Fruit fly (Drosophila melanogaster) whole organism, embryonic: Measurements from ENCODE around the gene hydra.

Source experiments
- Antp ChIP-seq: fragments of 200-800 bp; sonication (Bioruptor generic); optimal IDR thresholded peaks from 3 replicates; lab custom pipeline; 2016; ENCODE audit warnings: missing biosample characterization, missing genetic modification characterization
- Atf3 ChIP-seq: fragments of 200-800 bp; sonication (Bioruptor generic); optimal IDR thresholded peaks from 3 replicates; lab custom pipeline; 2016; ENCODE audit warnings: missing biosample characterization, missing genetic modification characterization
- B-H1 ChIP-seq: fragments of 200-800 bp; sonication (Bioruptor generic); IDR thresholded peaks from 3 replicates; pipeline ENCODE4 v1.3.6; 2022; ENCODE audit warnings: missing biosample characterization, missing genetic modification characterization
- BEAF-32 ChIP-seq: fragments of 200-800 bp; sonication (Bioruptor generic); optimal IDR thresholded peaks from 3 replicates; lab custom pipeline; 2017; ENCODE audit warnings: missing biosample characterization, missing genetic modification characterization, mild to moderate bottlenecking, moderate library complexity, missing genetic modification reagents
- Bteb2 ChIP-seq: fragments of 200-800 bp; sonication (Bioruptor generic); optimal IDR thresholded peaks from 2 replicates; lab custom pipeline; 2016; ENCODE audit warnings: missing biosample characterization, missing genetic modification characterization
- CG10209 ChIP-seq: fragments of 200-800 bp; sonication (Bioruptor generic); optimal IDR thresholded peaks from 3 replicates; lab custom pipeline; 2017; ENCODE audit warnings: missing biosample characterization, mild to moderate bottlenecking, missing genetic modification characterization, missing genetic modification reagents
- CG10267 ChIP-seq: fragments of 200-800 bp; sonication (Bioruptor generic); optimal IDR thresholded peaks from 2 replicates; lab custom pipeline; 2018; ENCODE audit warnings: missing biosample characterization, mild to moderate bottlenecking, missing genetic modification characterization, moderate library complexity
- CG10979 ChIP-seq: fragments of 200-800 bp; sonication (Bioruptor generic); optimal IDR thresholded peaks from 2 replicates; lab custom pipeline; 2018; ENCODE audit warnings: missing biosample characterization, mild to moderate bottlenecking, missing genetic modification characterization, moderate library complexity
- CG11085 ChIP-seq: fragments of 200-800 bp; sonication (Bioruptor generic); IDR thresholded peaks from 2 replicates; pipeline ENCODE4 v1.3.6; 2022; ENCODE audit warnings: missing biosample characterization, missing genetic modification characterization
- CG11695 ChIP-seq: fragments of 200-800 bp; sonication (Bioruptor generic); IDR thresholded peaks from 3 replicates; pipeline ENCODE4 v1.3.6; 2022; ENCODE audit warnings: missing biosample characterization, missing genetic modification characterization
- CG12236 ChIP-seq: fragments of 200-800 bp; sonication (Bioruptor generic); optimal IDR thresholded peaks from 2 replicates; lab custom pipeline; 2016; ENCODE audit warnings: missing biosample characterization, missing genetic modification characterization
- CG12659 ChIP-seq: fragments of 200-800 bp; sonication (Bioruptor generic); optimal IDR thresholded peaks from 3 replicates; lab custom pipeline; 2017; ENCODE audit warnings: mild to moderate bottlenecking, missing biosample characterization, missing genetic modification reagents, missing genetic modification characterization
- CG13894 ChIP-seq: fragments of 200-800 bp; sonication (Bioruptor generic); optimal IDR thresholded peaks from 3 replicates; lab custom pipeline; 2018; ENCODE audit warnings: missing biosample characterization, mild to moderate bottlenecking, missing genetic modification characterization, moderate library complexity
- CG14014 ChIP-seq: fragments of 200-800 bp; sonication (Bioruptor generic); IDR thresholded peaks from 2 replicates; pipeline ENCODE4 v1.3.6; 2022; ENCODE audit warnings: missing biosample characterization, missing genetic modification characterization
- CG1603 ChIP-seq: fragments of 200-800 bp; sonication (Bioruptor generic); optimal IDR thresholded peaks from 2 replicates; lab custom pipeline; 2019; ENCODE audit warnings: missing biosample characterization, mild to moderate bottlenecking, missing genetic modification characterization, moderate library complexity
- CG2116 ChIP-seq: fragments of 200-800 bp; sonication (Bioruptor generic); optimal IDR thresholded peaks from 3 replicates; lab custom pipeline; 2018; ENCODE audit warnings: missing biosample characterization, mild to moderate bottlenecking, missing genetic modification characterization
- CG2712 ChIP-seq: fragments of 200-800 bp; optimal IDR thresholded peaks from 3 replicates; lab custom pipeline; 2019; ENCODE audit warnings: missing biosample characterization, mild to moderate bottlenecking, missing genetic modification characterization, moderate library complexity
- CG3281 ChIP-seq: fragments of 200-800 bp; sonication (Bioruptor generic); optimal IDR thresholded peaks from 3 replicates; lab custom pipeline; 2017; ENCODE audit warnings: missing biosample characterization, mild to moderate bottlenecking, missing genetic modification characterization
- CG33557 ChIP-seq: fragments of 200-800 bp; sonication (Bioruptor generic); optimal IDR thresholded peaks from 2 replicates; lab custom pipeline; 2019; ENCODE audit warnings: missing biosample characterization, mild to moderate bottlenecking, missing genetic modification characterization, moderate library complexity
- CG42726 ChIP-seq: fragments of 200-800 bp; sonication (Bioruptor generic); IDR thresholded peaks from 2 replicates; pipeline ENCODE4 v1.3.6; 2022; ENCODE audit warnings: missing biosample characterization, missing genetic modification characterization; ENCODE audit not compliant: partially characterized antibody
- CG7357 ChIP-seq: fragments of 200-800 bp; sonication (Bioruptor generic); IDR thresholded peaks from 3 replicates; pipeline ENCODE4 v1.3.6; 2022; ENCODE audit warnings: missing biosample characterization, missing genetic modification characterization
- CG9727 ChIP-seq: fragments of 200-800 bp; sonication (Bioruptor generic); optimal IDR thresholded peaks from 3 replicates; lab custom pipeline; 2017; ENCODE audit warnings: missing biosample characterization, mild to moderate bottlenecking, missing genetic modification characterization
- CG9932 ChIP-seq: fragments of 200-800 bp; sonication (Bioruptor generic); IDR thresholded peaks from 2 replicates; pipeline ENCODE4 v1.3.6; 2022; ENCODE audit warnings: missing biosample characterization, missing genetic modification characterization
- CkIIα-i1 ChIP-seq: fragments of 200-800 bp; sonication (Bioruptor generic); IDR thresholded peaks from 2 replicates; pipeline ENCODE4 v1.3.6; 2022; ENCODE audit warnings: missing biosample characterization, missing genetic modification characterization
- Dref ChIP-seq: fragments of 200-800 bp; sonication (Bioruptor generic); IDR thresholded peaks from 2 replicates; pipeline ENCODE4 v1.3.6; 2022; ENCODE audit warnings: missing biosample characterization, missing genetic modification characterization
- Gsc ChIP-seq: fragments of 200-800 bp; sonication (Bioruptor generic); IDR thresholded peaks from 2 replicates; pipeline ENCODE4 v1.3.6; 2022; ENCODE audit warnings: missing biosample characterization, missing genetic modification characterization
- Hmx ChIP-seq: fragments of 200-800 bp; sonication (Bioruptor generic); optimal IDR thresholded peaks from 2 replicates; lab custom pipeline; 2016; ENCODE audit warnings: missing biosample characterization, missing genetic modification characterization
- Lhr ChIP-seq: fragments of 200-800 bp; sonication (Bioruptor generic); optimal IDR thresholded peaks from 3 replicates; lab custom pipeline; 2017; ENCODE audit warnings: mild to moderate bottlenecking, missing biosample characterization, missing genetic modification reagents, missing genetic modification characterization
- Max ChIP-seq: fragments of 200-800 bp; sonication (Bioruptor generic); optimal IDR thresholded peaks from 2 replicates; lab custom pipeline; 2016; ENCODE audit warnings: missing biosample characterization, mild to moderate bottlenecking, missing genetic modification characterization
- Scr ChIP-seq: fragments of 200-800 bp; sonication (Bioruptor generic); IDR thresholded peaks from 2 replicates; pipeline ENCODE4 v1.3.6; 2022; ENCODE audit warnings: missing biosample characterization, missing genetic modification characterization; ENCODE audit not compliant: partially characterized antibody
- br ChIP-seq: fragments of >200 bp; optimal IDR thresholded peaks from 2 replicates; lab custom pipeline; 2017
- dmrt11E ChIP-seq: fragments of 200-800 bp; sonication (Bioruptor generic); optimal IDR thresholded peaks from 3 replicates; lab custom pipeline; 2018; ENCODE audit warnings: missing biosample characterization, mild to moderate bottlenecking, missing genetic modification characterization, moderate library complexity
- esg ChIP-seq: fragments of 200-800 bp; sonication (Bioruptor generic); conservative IDR thresholded peaks from 2 replicates; pipeline ENCODE4 v1.3.6; 2022; ENCODE audit warnings: missing biosample characterization, missing genetic modification characterization
- exex ChIP-seq: fragments of 200-800 bp; sonication (Bioruptor generic); optimal IDR thresholded peaks from 4 replicates; lab custom pipeline; 2018; ENCODE audit warnings: missing biosample characterization, mild to moderate bottlenecking, missing genetic modification characterization, moderate library complexity
- gce ChIP-seq: fragments of 200-800 bp; sonication (Bioruptor generic); IDR thresholded peaks from 3 replicates; pipeline ENCODE4 v1.3.6; 2022; ENCODE audit warnings: missing biosample characterization, missing genetic modification characterization
- grau ChIP-seq: fragments of 200-800 bp; optimal IDR thresholded peaks from 3 replicates; lab custom pipeline; 2019; ENCODE audit warnings: missing biosample characterization, mild to moderate bottlenecking, missing genetic modification characterization, moderate library complexity
- hth ChIP-seq: fragments of >200 bp; optimal IDR thresholded peaks from 2 replicates; lab custom pipeline; 2017; ENCODE audit warnings: inconsistent platforms
- jing ChIP-seq: fragments of 200-800 bp; sonication (Bioruptor generic); optimal IDR thresholded peaks from 2 replicates; lab custom pipeline; 2018; ENCODE audit warnings: missing biosample characterization, mild to moderate bottlenecking, missing genetic modification characterization
- lbe ChIP-seq: fragments of 200-800 bp; sonication (Bioruptor generic); optimal IDR thresholded peaks from 2 replicates; lab custom pipeline; 2016; ENCODE audit warnings: missing biosample characterization, mild to moderate bottlenecking, missing genetic modification characterization
- lmd ChIP-seq: fragments of 200-800 bp; sonication (Bioruptor generic); IDR thresholded peaks from 2 replicates; pipeline ENCODE4 v1.3.6; 2022; ENCODE audit warnings: missing biosample characterization, missing genetic modification characterization
- lov ChIP-seq, 2 experiments: fragments of 200-800 bp in 1 of 2; fragments of >200 bp in 1 of 2; sonication (Bioruptor generic) in 1 of 2; IDR thresholded peaks in 1 of 2; optimal IDR thresholded peaks in 1 of 2; 2 replicates in 1 of 2; 3 replicates in 1 of 2; pipeline versions ENCODE4 v1.3.6 to Lab custom; 2017 to 2022; ENCODE audit warnings: missing biosample characterization in 1 of 2, missing genetic modification characterization in 1 of 2
- mld ChIP-seq: fragments of 200-800 bp; sonication (Bioruptor generic); IDR thresholded peaks from 3 replicates; pipeline ENCODE4 v1.3.6; 2022; ENCODE audit warnings: missing biosample characterization, missing genetic modification characterization; ENCODE audit not compliant: partially characterized antibody
- peb ChIP-seq: fragments of 200-800 bp; sonication (Bioruptor generic); IDR thresholded peaks from 2 replicates; pipeline ENCODE4 v1.3.6; 2022; ENCODE audit warnings: missing biosample characterization, missing genetic modification characterization
- pfk ChIP-seq: fragments of 200-800 bp; sonication (Bioruptor generic); optimal IDR thresholded peaks from 2 replicates; lab custom pipeline; 2018; ENCODE audit warnings: missing biosample characterization, mild to moderate bottlenecking, missing genetic modification characterization, moderate library complexity
- prd ChIP-seq, 3 experiments: fragments of >200 bp in 2 of 3; fragments of 200-800 bp in 1 of 3; sonication (Bioruptor generic) in 1 of 3; optimal IDR thresholded peaks in 2 of 3; IDR thresholded peaks in 1 of 3; 2 replicates in 2 of 3; 3 replicates in 1 of 3; pipeline versions ENCODE4 v1.3.6 to Lab custom; 2017 to 2022; ENCODE audit warnings: missing biosample characterization in 1 of 3, missing genetic modification characterization in 1 of 3
- psq ChIP-seq: fragments of 200-800 bp; sonication (Bioruptor generic); optimal IDR thresholded peaks from 2 replicates; lab custom pipeline; 2017; ENCODE audit warnings: missing biosample characterization, missing genetic modification characterization
- pzg ChIP-seq: fragments of 200-800 bp; sonication (Bioruptor generic); optimal IDR thresholded peaks from 3 replicates; lab custom pipeline; 2018; ENCODE audit warnings: missing biosample characterization, mild to moderate bottlenecking, missing genetic modification characterization, moderate library complexity
- so ChIP-seq: fragments of 200-800 bp; sonication (Bioruptor generic); IDR thresholded peaks from 3 replicates; pipeline ENCODE4 v1.3.6; 2022; ENCODE audit warnings: missing biosample characterization, missing genetic modification characterization
- sr ChIP-seq: fragments of 200-800 bp; sonication (Bioruptor generic); IDR thresholded peaks from 3 replicates; pipeline ENCODE4 v1.3.6; 2022; ENCODE audit warnings: missing biosample characterization, missing genetic modification characterization
- tna ChIP-seq: fragments of 200-800 bp; sonication (Bioruptor generic); IDR thresholded peaks from 2 replicates; pipeline ENCODE4 v1.3.6; 2022; ENCODE audit warnings: missing biosample characterization, missing genetic modification characterization; ENCODE audit not compliant: partially characterized antibody
- zen2 ChIP-seq: fragments of 200-800 bp; sonication (Bioruptor generic); IDR thresholded peaks from 3 replicates; pipeline ENCODE4 v1.3.6; 2022; ENCODE audit warnings: missing biosample characterization, missing genetic modification characterization; ENCODE audit not compliant: partially characterized antibody

hydra gene

DNA sequence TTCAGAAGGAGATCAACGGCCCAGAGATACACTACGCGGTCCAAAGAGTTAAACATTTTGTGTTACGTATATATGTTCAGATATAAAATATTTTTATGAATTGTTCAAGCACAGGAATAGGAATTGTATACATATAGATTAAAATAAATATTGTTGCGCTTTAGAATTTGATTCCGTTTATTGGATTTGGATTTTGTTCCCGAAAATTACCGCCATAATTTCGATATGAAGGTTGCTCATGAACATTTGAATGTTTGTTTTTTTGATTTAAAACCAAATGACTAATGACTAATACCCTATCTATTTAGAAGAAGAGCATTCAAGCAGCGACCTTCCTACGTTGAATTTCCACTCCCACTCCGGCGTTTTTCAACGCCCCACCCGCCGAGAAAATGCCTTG is 32.9 kb downstream of the hydra start (continued):
- no peak for TF ChIP-seq Scr
- TF ChIP-seq Lhr (GFP tag; lab: Kevin White, UChicago): no peak
- peak; percentile 30 for TF ChIP-seq CG10267 (tag; lab: Kevin White, UChicago)
- no peak for TF ChIP-seq Atf3 (GFP tag; lab: Kevin White, UChicago)
- no peak for TF ChIP-seq CG9932 (GFP tag; lab: Robert Waterston, UW)
- TF ChIP-seq CG42726: no peak
- TF ChIP-seq CG2116 (GFP tag; lab: Kevin White, UChicago): no peak
- TF ChIP-seq CG7357 (GFP tag; lab: Robert Waterston, UW): no peak
- TF ChIP-seq Bteb2: no peak
- no peak for TF ChIP-seq CG14014 (GFP tag; lab: Robert Waterston, UW)
- no peak for TF ChIP-seq zen2 (GFP tag; lab: Robert Waterston, UW)
- TF ChIP-seq lmd (GFP tag; lab: Robert Waterston, UW): no peak
- TF ChIP-seq tna (GFP tag; lab: Robert Waterston, UW): no peak
- TF ChIP-seq hth: no peak
- TF ChIP-seq lbe: no peak
- TF ChIP-seq pzg (GFP tag; lab: Kevin White, UChicago): no peak
- TF ChIP-seq psq: no peak
- no peak for TF ChIP-seq CG12236
- TF ChIP-seq gce (GFP tag; lab: Robert Waterston, UW): no peak
- no peak for TF ChIP-seq jing (GFP tag; lab: Kevin White, UChicago)
- no peak for TF ChIP-seq CG11695
- no peak for TF ChIP-seq CkIIα-i1 (GFP tag; lab: Robert Waterston, UW)
- TF ChIP-seq CG13894 (tag; lab: Kevin White, UChicago): no peak
- no peak for TF ChIP-seq mld
- TF ChIP-seq br (lab: Kevin White, UChicago): no peak
- no peak for TF ChIP-seq Gsc (GFP tag; lab: Robert Waterston, UW)
- no peak for TF ChIP-seq B-H1 (GFP tag; lab: Robert Waterston, UW)
- TF ChIP-seq pfk (GFP tag; lab: Kevin White, UChicago): no peak
- TF ChIP-seq lov (optimal IDR thresholded peaks at IDR 0.05; lab: Kevin White, UChicago): no peak
- TF ChIP-seq lov (GFP tag; IDR thresholded peaks at IDR 0.05; lab: Robert Waterston, UW): no peak
- TF ChIP-seq Antp: no peak
- TF ChIP-seq exex (tag; lab: Kevin White, UChicago): no peak
- peak; percentile 50 for TF ChIP-seq CG2712 (tag; lab: Kevin White, UChicago)
- no peak for TF ChIP-seq Dref (GFP tag; lab: Robert Waterston, UW)
- peak; percentile 23 for TF ChIP-seq CG33557 (GFP tag; lab: Kevin White, UChicago)
- TF ChIP-seq so (GFP tag; lab: Robert Waterston, UW): no peak
- no peak for TF ChIP-seq sr
- TF ChIP-seq peb: no peak
- TF ChIP-seq grau: peak; percentile 43
- peak; percentile 28 for TF ChIP-seq CG1603 (tag; lab: Kevin White, UChicago)
- TF ChIP-seq CG9727 (GFP tag; lab: Kevin White, UChicago): peak; percentile 62
- TF ChIP-seq dmrt11E (tag; lab: Kevin White, UChicago): peak; percentile 73
- no peak for TF ChIP-seq CG3281 (GFP tag; lab: Kevin White, UChicago)
- TF ChIP-seq prd (optimal IDR thresholded peaks at IDR 0.05; lab: Kevin White, UChicago): no peak
- TF ChIP-seq prd (GFP tag; IDR thresholded peaks at IDR 0.05; lab: Robert Waterston, UW): peak; percentile 33; the same call in 2 of the 3 replicates
- TF ChIP-seq BEAF-32: no peak
- TF ChIP-seq CG12659 (GFP tag; lab: Kevin White, UChicago): peak; percentile 21
- TF ChIP-seq CG10209: peak; percentile 19
- TF ChIP-seq CG11085 (GFP tag; lab: Robert Waterston, UW): no peak
- no peak for TF ChIP-seq Hmx
- TF ChIP-seq Max (GFP tag; lab: Kevin White, UChicago): peak; percentile 3
- no peak for TF ChIP-seq esg (GFP tag; lab: Robert Waterston, UW)
- peak; percentile 72 for TF ChIP-seq CG10979 (tag; lab: Kevin White, UChicago)
